Fruit fly (Drosophila melanogaster): Measurements from ENCODE around the gene Nepl14.

DNA sequence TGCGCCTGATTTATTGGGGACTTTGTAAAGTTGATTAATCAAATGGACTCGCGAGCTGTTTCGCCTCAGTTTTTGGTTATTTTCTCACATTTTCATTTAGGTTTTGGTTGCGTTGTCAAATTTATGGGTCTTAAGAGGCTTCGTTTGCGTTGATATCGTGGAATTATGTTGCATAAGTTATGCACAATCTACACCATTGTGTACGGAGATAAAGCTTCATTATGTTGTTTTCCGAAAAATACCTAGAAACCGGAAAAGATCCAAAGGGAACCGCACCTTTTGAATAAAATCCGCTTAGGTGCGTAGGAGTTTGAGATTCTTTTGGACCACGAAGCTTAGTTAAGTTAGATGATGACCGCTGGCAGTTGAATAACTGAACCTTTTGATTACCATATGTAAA is 6.4 kb downstream of the Nepl14 start:
- TF ChIP-seq Ets21C (GFP tag; optimal IDR thresholded peaks at IDR 0.05) (no peak), Ets96B (tag; optimal IDR thresholded peaks at IDR 0.05) (no peak), CG6792 (GFP tag; optimal IDR thresholded peaks at IDR 0.05) (no peak)

Measured in whole organism, prepupa.